Fruit fly (Drosophila melanogaster) whole organism, embryonic: ENCODE measurements around the gene mbt.

ENCODE experiments used
- ATbp ChIP-seq: fragments of 200-800 bp; sonication (Bioruptor generic); optimal IDR thresholded peaks from 2 replicates; lab custom pipeline; 2017; ENCODE audit warnings: missing biosample characterization, mild to moderate bottlenecking, missing genetic modification characterization, missing genetic modification reagents
- CG11695 ChIP-seq: fragments of 200-800 bp; sonication (Bioruptor generic); IDR thresholded peaks from 3 replicates; pipeline ENCODE4 v1.3.6; 2022; ENCODE audit warnings: missing biosample characterization, missing genetic modification characterization
- CG12659 ChIP-seq: fragments of 200-800 bp; sonication (Bioruptor generic); optimal IDR thresholded peaks from 3 replicates; lab custom pipeline; 2017; ENCODE audit warnings: mild to moderate bottlenecking, missing biosample characterization, missing genetic modification reagents, missing genetic modification characterization
- CG13624 ChIP-seq: fragments of 200-800 bp; sonication (Bioruptor generic); optimal IDR thresholded peaks from 2 replicates; lab custom pipeline; 2016; ENCODE audit warnings: missing biosample characterization, missing genetic modification characterization
- CG14014 ChIP-seq: fragments of 200-800 bp; sonication (Bioruptor generic); IDR thresholded peaks from 2 replicates; pipeline ENCODE4 v1.3.6; 2022; ENCODE audit warnings: missing biosample characterization, missing genetic modification characterization
- CG14050 ChIP-seq: fragments of 200-800 bp; sonication (Bioruptor generic); IDR thresholded peaks from 3 replicates; pipeline ENCODE4 v1.3.6; 2022; ENCODE audit warnings: missing biosample characterization, missing genetic modification characterization
- CG15601 ChIP-seq: fragments of 200-800 bp; sonication (Bioruptor generic); optimal IDR thresholded peaks from 3 replicates; lab custom pipeline; 2019; ENCODE audit warnings: missing biosample characterization, mild to moderate bottlenecking, missing genetic modification characterization, moderate library complexity
- CG17186 ChIP-seq: fragments of 200-800 bp; sonication (Bioruptor generic); optimal IDR thresholded peaks from 3 replicates; lab custom pipeline; 2017; ENCODE audit warnings: missing biosample characterization, missing genetic modification reagents, missing genetic modification characterization
- CG17802 ChIP-seq: fragments of 200-800 bp; sonication (Bioruptor generic); optimal IDR thresholded peaks from 2 replicates; lab custom pipeline; 2018; ENCODE audit warnings: missing biosample characterization, mild to moderate bottlenecking, missing genetic modification characterization, moderate library complexity
- CG18262 ChIP-seq: fragments of 200-800 bp; optimal IDR thresholded peaks from 3 replicates; lab custom pipeline; 2019; ENCODE audit warnings: missing biosample characterization, mild to moderate bottlenecking, missing genetic modification characterization, moderate library complexity
- CG32772 ChIP-seq: fragments of 200-800 bp; sonication (Bioruptor generic); IDR thresholded peaks from 2 replicates; pipeline ENCODE4 v1.3.6; 2022; ENCODE audit warnings: missing biosample characterization, missing genetic modification characterization
- CG6683 ChIP-seq: fragments of 200-800 bp; sonication (Bioruptor generic); optimal IDR thresholded peaks from 2 replicates; lab custom pipeline; 2017; ENCODE audit warnings: missing biosample characterization, mild to moderate bottlenecking, missing genetic modification characterization, missing genetic modification reagents
- CG7987 ChIP-seq: fragments of 200-800 bp; sonication (Bioruptor generic); optimal IDR thresholded peaks from 2 replicates; lab custom pipeline; 2018; ENCODE audit warnings: missing biosample characterization, mild to moderate bottlenecking, missing genetic modification characterization, moderate library complexity
- CG8281 ChIP-seq: fragments of 200-800 bp; sonication (Bioruptor generic); optimal IDR thresholded peaks from 2 replicates; lab custom pipeline; 2018; ENCODE audit warnings: missing biosample characterization, mild to moderate bottlenecking, missing genetic modification characterization, moderate library complexity
- CG8924 ChIP-seq: fragments of 200-800 bp; optimal IDR thresholded peaks from 3 replicates; lab custom pipeline; 2019; ENCODE audit warnings: missing biosample characterization, mild to moderate bottlenecking, missing genetic modification characterization, moderate library complexity
- Dad ChIP-seq: fragments of 200-800 bp; sonication (Bioruptor generic); optimal IDR thresholded peaks from 3 replicates; lab custom pipeline; 2016; ENCODE audit warnings: missing biosample characterization, missing genetic modification characterization
- ERR ChIP-seq: fragments of 200-800 bp; sonication (Bioruptor generic); optimal IDR thresholded peaks from 2 replicates; lab custom pipeline; 2016; ENCODE audit warnings: missing biosample characterization, missing genetic modification characterization
- Ets65A ChIP-seq: fragments of 200-800 bp; sonication (Bioruptor generic); peaks from one replicate; lab custom pipeline; 2016; ENCODE audit warnings: missing biosample characterization, missing genetic modification characterization
- Hmx ChIP-seq: fragments of 200-800 bp; sonication (Bioruptor generic); optimal IDR thresholded peaks from 2 replicates; lab custom pipeline; 2016; ENCODE audit warnings: missing biosample characterization, missing genetic modification characterization
- Lim3 ChIP-seq: fragments of 200-800 bp; sonication (Bioruptor generic); IDR thresholded peaks from 2 replicates; pipeline ENCODE4 v1.3.6; 2022; ENCODE audit warnings: missing biosample characterization, missing genetic modification characterization
- MTF-1 ChIP-seq: fragments of 200-800 bp; sonication (Bioruptor generic); optimal IDR thresholded peaks from 2 replicates; lab custom pipeline; 2018; ENCODE audit warnings: missing biosample characterization, mild to moderate bottlenecking, missing genetic modification characterization, borderline replicate concordance
- NK7.1 ChIP-seq: fragments of 200-800 bp; sonication (Bioruptor generic); optimal IDR thresholded peaks from 3 replicates; lab custom pipeline; 2016; ENCODE audit warnings: missing biosample characterization, missing genetic modification characterization
- Nf-YA ChIP-seq: fragments of 200-800 bp; sonication (Bioruptor generic); IDR thresholded peaks from 2 replicates; pipeline ENCODE4 v1.3.6; 2022; ENCODE audit warnings: missing biosample characterization, missing genetic modification characterization
- Optix ChIP-seq: fragments of 200-800 bp; sonication (Bioruptor generic); IDR thresholded peaks from 3 replicates; pipeline ENCODE4 v1.3.6; 2022; ENCODE audit warnings: missing biosample characterization, missing genetic modification characterization
- Ptx1 ChIP-seq: fragments of 200-800 bp; sonication (Bioruptor generic); IDR thresholded peaks from 2 replicates; pipeline ENCODE4 v1.3.6; 2022; ENCODE audit warnings: missing biosample characterization, missing genetic modification characterization
- Sox102F ChIP-seq: fragments of 200-800 bp; sonication (Bioruptor generic); optimal IDR thresholded peaks from 2 replicates; lab custom pipeline; 2018; ENCODE audit warnings: missing biosample characterization, mild to moderate bottlenecking, missing genetic modification characterization, moderate library complexity
- Xrp1 ChIP-seq: fragments of 200-800 bp; sonication (Bioruptor generic); IDR thresholded peaks from 2 replicates; pipeline ENCODE4 v1.3.6; 2022; ENCODE audit warnings: missing biosample characterization, missing genetic modification characterization
- bigmax ChIP-seq: fragments of 200-800 bp; sonication (Bioruptor generic); optimal IDR thresholded peaks from 2 replicates; lab custom pipeline; 2018; ENCODE audit warnings: missing biosample characterization, mild to moderate bottlenecking, missing genetic modification characterization
- caup ChIP-seq: fragments of 200-800 bp; sonication (Bioruptor generic); optimal IDR thresholded peaks from 3 replicates; lab custom pipeline; 2017; ENCODE audit warnings: missing biosample characterization, mild to moderate bottlenecking, missing genetic modification characterization, moderate library complexity; ENCODE audit not compliant: severe bottlenecking
- cg ChIP-seq: fragments of 200-800 bp; sonication (Bioruptor generic); optimal IDR thresholded peaks from 3 replicates; lab custom pipeline; 2019; ENCODE audit warnings: missing biosample characterization, mild to moderate bottlenecking, missing genetic modification characterization, moderate library complexity
- croc ChIP-seq: fragments of 200-800 bp; sonication (Bioruptor generic); conservative IDR thresholded peaks from 3 replicates; pipeline ENCODE4 v1.3.6; 2022; ENCODE audit warnings: missing biosample characterization, missing genetic modification characterization
- dysf ChIP-seq: fragments of 200-800 bp; sonication (Bioruptor generic); IDR thresholded peaks from 3 replicates; pipeline ENCODE4 v1.3.6; 2022; ENCODE audit warnings: missing biosample characterization, missing genetic modification characterization
- fru ChIP-seq: fragments of >200 bp; optimal IDR thresholded peaks from 2 replicates; lab custom pipeline; 2017
- gfzf ChIP-seq: fragments of 200-800 bp; sonication (Bioruptor generic); optimal IDR thresholded peaks from 2 replicates; lab custom pipeline; 2016; ENCODE audit warnings: missing biosample characterization, mild to moderate bottlenecking, missing genetic modification characterization, moderate library complexity
- gro ChIP-seq: fragments of 200-800 bp; sonication (Bioruptor generic); optimal IDR thresholded peaks from 2 replicates; lab custom pipeline; 2016; ENCODE audit warnings: missing biosample characterization, missing genetic modification characterization
- kay ChIP-seq: fragments of 200-800 bp; sonication (Bioruptor generic); optimal IDR thresholded peaks from 2 replicates; lab custom pipeline; 2016; ENCODE audit warnings: missing biosample characterization, missing genetic modification characterization
- oc ChIP-seq: fragments of 200-800 bp; sonication (Bioruptor generic); optimal IDR thresholded peaks from 2 replicates; lab custom pipeline; 2018; ENCODE audit warnings: missing biosample characterization, mild to moderate bottlenecking, missing genetic modification characterization, moderate library complexity
- org-1 ChIP-seq: fragments of 200-800 bp; sonication (Bioruptor generic); optimal IDR thresholded peaks from 2 replicates; lab custom pipeline; 2017; ENCODE audit warnings: missing biosample characterization, missing genetic modification characterization
- phol ChIP-seq: fragments of 200-800 bp; sonication (Bioruptor generic); optimal IDR thresholded peaks from 3 replicates; lab custom pipeline; 2018; ENCODE audit warnings: missing biosample characterization, mild to moderate bottlenecking, missing genetic modification characterization, moderate library complexity
- pnt ChIP-seq: fragments of 200-800 bp; sonication (Bioruptor generic); optimal IDR thresholded peaks from 3 replicates; lab custom pipeline; 2016; ENCODE audit warnings: missing biosample characterization, missing genetic modification characterization
- row ChIP-seq: fragments of 200-800 bp; sonication (Bioruptor generic); IDR thresholded peaks from 3 replicates; pipeline ENCODE4 v1.3.6; 2022; ENCODE audit warnings: missing biosample characterization, missing genetic modification characterization
- schlank ChIP-seq: fragments of 200-800 bp; sonication (Bioruptor generic); optimal IDR thresholded peaks from 2 replicates; lab custom pipeline; 2018; ENCODE audit warnings: missing biosample characterization, mild to moderate bottlenecking, missing genetic modification characterization
- sens ChIP-seq: fragments of 200-800 bp; sonication (Bioruptor generic); peaks from one replicate; lab custom pipeline; 2016; ENCODE audit warnings: missing biosample characterization, missing genetic modification characterization
- slou ChIP-seq: fragments of 200-800 bp; sonication (Bioruptor generic); optimal IDR thresholded peaks from 3 replicates; lab custom pipeline; 2016; ENCODE audit warnings: missing biosample characterization, missing genetic modification characterization
- sug ChIP-seq: fragments of 200-800 bp; optimal IDR thresholded peaks from 2 replicates; lab custom pipeline; 2019; ENCODE audit warnings: missing biosample characterization, mild to moderate bottlenecking, missing genetic modification characterization, moderate library complexity
- ttk ChIP-seq: fragments of 200-800 bp; sonication (Bioruptor generic); IDR thresholded peaks from 2 replicates; pipeline ENCODE4 v2.1.2; 2022; ENCODE audit warnings: missing biosample characterization, missing genetic modification characterization
- twi ChIP-seq: fragments of 200-800 bp; optimal IDR thresholded peaks from 2 replicates; lab custom pipeline; 2019; ENCODE audit warnings: missing biosample characterization, mild to moderate bottlenecking, missing genetic modification characterization, moderate library complexity
- vfl ChIP-seq: fragments of 200-800 bp; sonication (Bioruptor generic); optimal IDR thresholded peaks from 2 replicates; lab custom pipeline; 2016; ENCODE audit warnings: missing biosample characterization, missing genetic modification characterization

mbt gene

DNA sequence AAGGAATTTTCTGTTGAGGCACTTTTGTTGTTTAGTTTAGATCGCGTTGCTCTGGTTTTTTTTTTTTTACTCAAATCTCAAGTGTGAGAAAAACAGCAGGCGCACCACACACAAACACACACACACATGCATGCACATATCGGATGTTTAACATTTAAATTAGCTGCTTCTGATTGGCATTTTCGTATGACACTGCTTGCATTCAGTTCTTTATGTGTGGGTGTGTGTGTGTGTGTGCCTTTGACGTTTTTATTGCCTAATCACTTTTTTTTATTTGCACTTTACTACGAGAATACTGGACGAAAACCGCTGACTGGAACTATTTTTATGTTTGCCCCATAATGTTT, 37.9 kb downstream of the mbt start (continued):
- no peak for TF ChIP-seq Optix (GFP tag; lab: Robert Waterston, UW)
- TF ChIP-seq vfl (GFP tag; lab: Kevin White, UChicago) = no peak
- no peak for TF ChIP-seq fru (lab: Kevin White, UChicago)
- TF ChIP-seq CG7987 (GFP tag; lab: Kevin White, UChicago) = no peak
- TF ChIP-seq sens (GFP tag; lab: Kevin White, UChicago) = peak; percentile 36
- no peak for TF ChIP-seq Ptx1 (GFP tag; lab: Robert Waterston, UW)
- peak; percentile 56 for TF ChIP-seq cg (GFP tag; lab: Kevin White, UChicago)
- TF ChIP-seq Xrp1 (GFP tag; lab: Robert Waterston, UW) = no peak

DNA sequence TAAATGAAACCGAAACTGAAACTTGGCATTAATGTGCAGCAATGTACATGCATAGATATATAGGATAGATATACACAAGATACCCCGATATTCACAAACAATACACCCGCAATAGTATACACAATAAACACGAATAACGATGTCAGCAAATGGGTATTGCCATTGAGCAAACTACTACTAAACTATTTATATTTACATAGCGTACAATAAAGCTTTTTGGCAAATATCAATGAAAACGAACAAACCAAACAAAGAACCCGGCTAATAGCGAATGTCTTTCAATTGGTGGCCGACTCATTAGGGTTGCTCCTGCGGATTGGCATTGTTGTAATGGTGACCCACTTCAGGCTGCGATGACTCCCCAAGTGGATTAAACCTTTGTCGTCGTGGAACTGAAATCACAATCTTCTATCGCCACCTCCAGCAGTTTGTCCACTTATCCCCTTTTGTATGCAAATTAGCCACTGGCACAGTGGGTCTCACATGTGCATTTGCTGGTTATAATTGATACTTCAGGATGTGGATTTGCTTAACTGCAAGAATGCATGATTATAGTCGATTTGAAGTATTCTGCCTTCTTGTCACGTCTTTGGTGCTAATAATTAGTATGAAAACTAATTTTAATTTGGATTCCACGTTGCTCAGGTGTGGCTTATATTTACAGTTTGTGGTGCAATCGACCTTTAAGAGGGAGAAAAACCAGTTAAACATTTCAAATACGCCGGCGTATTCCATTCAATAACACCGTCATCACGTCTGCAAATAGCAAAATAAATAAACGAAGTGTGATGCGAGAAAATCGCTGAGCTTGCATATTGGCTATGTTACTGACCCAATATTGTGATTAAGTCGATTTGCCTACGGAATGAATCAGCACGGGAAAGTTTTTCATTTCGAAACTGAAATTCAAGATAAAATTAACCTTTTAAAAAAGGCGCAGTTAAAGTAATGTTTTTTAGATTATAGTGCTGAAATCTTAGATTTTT, 39.9 kb downstream of the mbt start:
- 0 out of 2 replicates have a peak, but pooled peaks have one; percentile 6 for TF ChIP-seq Nf-YA (GFP tag; lab: Robert Waterston, UW)
- TF ChIP-seq row (GFP tag; lab: Robert Waterston, UW) = peak; percentile 54
- peak; percentile 43 for TF ChIP-seq schlank (tag; lab: Kevin White, UChicago)
- TF ChIP-seq CG12659 (GFP tag; lab: Kevin White, UChicago) = peak; percentile 16
- peak; percentile 42; the same call in 1 of the 2 replicates for TF ChIP-seq CG32772 (GFP tag; lab: Robert Waterston, UW)
- TF ChIP-seq ERR (GFP tag; lab: Kevin White, UChicago) = peak; percentile 70
- peak; percentile 79 for TF ChIP-seq NK7.1
- TF ChIP-seq CG11695 (GFP tag; lab: Robert Waterston, UW) = 0 out of 3 replicates have a peak, but pooled peaks have one; percentile 27
- peak; percentile 57 for TF ChIP-seq oc (tag; lab: Kevin White, UChicago)
- peak; percentile 80 for TF ChIP-seq dysf (GFP tag; lab: Robert Waterston, UW)
- TF ChIP-seq CG8924 (tag; lab: Kevin White, UChicago) = peak; percentile 26
- no peak for TF ChIP-seq CG17186 (GFP tag; lab: Kevin White, UChicago)
- peak; percentile 75 for TF ChIP-seq CG14050 (GFP tag; lab: Robert Waterston, UW)
- TF ChIP-seq slou (GFP tag; lab: Kevin White, UChicago) = peak; percentile 43
- TF ChIP-seq phol (tag; lab: Kevin White, UChicago) = peak; percentile 5
- peak; percentile 70 for TF ChIP-seq pnt (GFP tag; lab: Kevin White, UChicago)
- peak; percentile 67 for TF ChIP-seq ttk
- TF ChIP-seq CG18262 (tag; lab: Kevin White, UChicago) = peak; percentile 34
- no peak for TF ChIP-seq caup (GFP tag; lab: Kevin White, UChicago)
- no peak for TF ChIP-seq CG17802
- TF ChIP-seq org-1 (GFP tag; lab: Kevin White, UChicago) = peak; percentile 57
- peak; percentile 16 for TF ChIP-seq ATbp (GFP tag; lab: Kevin White, UChicago)
- TF ChIP-seq CG8281 (tag; lab: Kevin White, UChicago) = peak; percentile 60
- TF ChIP-seq CG6683 (GFP tag; lab: Kevin White, UChicago) = no peak
- peak; percentile 76 for TF ChIP-seq Dad (GFP tag; lab: Kevin White, UChicago)
- TF ChIP-seq CG13624 = peak; percentile 49
- TF ChIP-seq CG14014 = peak; percentile 86
- TF ChIP-seq Lim3 (GFP tag; lab: Robert Waterston, UW) = peak; percentile 50; the same call in 1 of the 2 replicates
- TF ChIP-seq bigmax (GFP tag; lab: Kevin White, UChicago) = no peak
- peak; percentile 32 for TF ChIP-seq Hmx (GFP tag; lab: Kevin White, UChicago)
- TF ChIP-seq croc = peak; percentile 36; the same call in 1 of the 3 replicates
- peak; percentile 67 for TF ChIP-seq kay (GFP tag; lab: Kevin White, UChicago)
- TF ChIP-seq sug = peak; percentile 25
- TF ChIP-seq Sox102F = peak; percentile 43
- TF ChIP-seq twi (tag; lab: Kevin White, UChicago) = no peak
- peak; percentile 93 for TF ChIP-seq Ets65A (GFP tag; lab: Kevin White, UChicago)
- no peak for TF ChIP-seq gfzf (GFP tag; lab: Kevin White, UChicago)
- TF ChIP-seq MTF-1 (GFP tag; lab: Kevin White, UChicago) = peak; percentile 3
- peak; percentile 58 for TF ChIP-seq gro (GFP tag; lab: Kevin White, UChicago)
- TF ChIP-seq CG15601 (tag; lab: Kevin White, UChicago) = peak; percentile 37
